Worm (Caenorhabditis elegans): ENCODE data around the gene rbm-28.

DNA sequence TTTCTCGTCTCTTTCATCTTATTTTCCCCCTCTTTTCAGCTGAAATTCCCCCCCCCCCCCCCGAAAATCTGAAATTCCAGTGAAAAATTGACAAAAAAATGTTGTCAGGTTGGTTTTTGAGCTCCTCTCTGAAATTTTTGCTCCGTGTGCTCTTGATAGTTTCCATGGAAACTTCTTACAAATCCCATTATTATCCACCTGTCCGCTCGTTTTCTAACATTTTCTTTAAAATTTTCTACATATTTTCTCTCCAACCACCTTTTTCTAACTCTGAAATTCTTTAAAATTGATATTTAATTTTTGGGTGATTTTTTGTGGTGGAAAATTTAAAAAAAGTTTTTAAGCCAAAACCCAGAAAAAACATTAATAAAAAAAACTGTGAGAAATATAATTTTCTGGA lies 9.6 kb downstream of the rbm-28 start, which contains the start of gene gpx-2:
- TF ChIP-seq hmbx-1 (tag; optimal IDR thresholded peaks at IDR 0.05) (no peak), flt-1 (GFP tag; IDR thresholded peaks at IDR 0.05) (no peak), ama-1 (optimal IDR thresholded peaks at IDR 0.05) (no peak), ets-7 (tag; optimal IDR thresholded peaks at IDR 0.05) (no peak), scrt-1 (GFP tag; IDR thresholded peaks at IDR 0.05) (no peak), hnd-1 (tag; optimal IDR thresholded peaks at IDR 0.05) (no peak), sea-1 (GFP tag; conservative IDR thresholded peaks at IDR 0.05) (no peak), hmg-4 (GFP tag; optimal IDR thresholded peaks at IDR 0.05) (no peak), tra-4 (tag; optimal IDR thresholded peaks at IDR 0.05) (no peak), pes-1 (GFP tag; IDR thresholded peaks at IDR 0.05) (no peak), F13C5.2 (tag; optimal IDR thresholded peaks at IDR 0.05) (no peak), aly-1 (tag; optimal IDR thresholded peaks at IDR 0.05) (no peak), tbx-37 (GFP tag; conservative IDR thresholded peaks at IDR 0.05) (no peak), B0310.2 (tag; optimal IDR thresholded peaks at IDR 0.05) (no peak)

All from whole organism, early embryonic.